Worm (Caenorhabditis elegans) whole organism, L3 larva: ENCODE data around the gene znfx-1.

ENCODE experiments used
- elt-2 ChIP-seq: sonication (generic microtip); optimal IDR thresholded peaks from 2 replicates; lab custom pipeline; 2016; ENCODE audit warnings: missing genetic modification reagents, mild to moderate bottlenecking, missing genetic modification characterization, missing compliant biosample characterization
- fos-1 ChIP-seq: fragments of 150-350 bp; optimal IDR thresholded peaks from 2 replicates; lab custom pipeline; 2014; ENCODE audit warnings: missing biosample characterization, missing genetic modification characterization
- nhr-11 ChIP-seq: fragments of 150-350 bp; optimal IDR thresholded peaks from 2 replicates; lab custom pipeline; 2014; ENCODE audit warnings: missing biosample characterization, missing genetic modification characterization
- pqm-1 ChIP-seq: fragments of 150-350 bp; optimal IDR thresholded peaks from 2 replicates; lab custom pipeline; 2017; ENCODE audit warnings: missing biosample characterization, missing genetic modification characterization, inconsistent platforms
- sea-2 ChIP-seq: fragments of 150-350 bp; sonication (generic microtip); optimal IDR thresholded peaks from 4 replicates; lab custom pipeline; 2014; ENCODE audit warnings: missing biosample characterization, missing genetic modification reagents, missing genetic modification characterization
- unc-62 ChIP-seq: fragments of 150-350 bp; sonication (generic microtip); optimal IDR thresholded peaks from 4 replicates; lab custom pipeline; 2014; ENCODE audit warnings: missing biosample characterization, missing genetic modification reagents, missing genetic modification characterization
- ztf-11 ChIP-seq: fragments of 150-350 bp; optimal IDR thresholded peaks from 2 replicates; lab custom pipeline; 2014; ENCODE audit warnings: missing biosample characterization, missing genetic modification characterization
- ztf-4 ChIP-seq: fragments of 150-350 bp; optimal IDR thresholded peaks from 2 replicates; lab custom pipeline; 2014; ENCODE audit warnings: missing biosample characterization, missing genetic modification characterization

ce11 chrII:9242804-9243203 is 29.3 kb downstream of the znfx-1 start:
- no peak for TF ChIP-seq nhr-11 (tag; lab: Kevin White, UChicago)
- no peak for TF ChIP-seq fos-1 (tag; lab: Kevin White, UChicago)
- TF ChIP-seq unc-62 = no peak
- no peak for TF ChIP-seq ztf-4
- TF ChIP-seq pqm-1 (tag; lab: Kevin White, UChicago) = no peak
- TF ChIP-seq sea-2 (GFP tag; lab: Kevin White, UChicago) = no peak
- TF ChIP-seq elt-2 (tag; lab: Kevin White, UChicago) = peak; percentile 14
- TF ChIP-seq ztf-11 (tag; lab: Kevin White, UChicago) = no peak
